Worm (Caenorhabditis elegans) whole organism, young adult: Measurements from ENCODE around the gene C46F2.1.

ENCODE experiments used
- B0336.3 ChIP-seq: fragments of 200-800 bp; sonication (Bioruptor generic); IDR thresholded peaks from 2 replicates; pipeline ENCODE4 v1.3.6; 2022; ENCODE audit warnings: missing genetic modification characterization, missing compliant biosample characterization
- Y53F4B.3 ChIP-seq: fragments of 200-800 bp; sonication (Bioruptor generic); IDR thresholded peaks from 2 replicates; pipeline ENCODE4 v1.3.6; 2022; ENCODE audit warnings: missing genetic modification reagents, missing genetic modification characterization, missing compliant biosample characterization
- attf-5 ChIP-seq: fragments of 200-800 bp; sonication (Bioruptor generic); optimal IDR thresholded peaks from 2 replicates; lab custom pipeline; 2018; ENCODE audit warnings: mild to moderate bottlenecking, missing genetic modification characterization, missing compliant biosample characterization
- ceh-27 ChIP-seq: fragments of 200-800 bp; sonication (Bioruptor generic); optimal IDR thresholded peaks from 2 replicates; lab custom pipeline; 2018; ENCODE audit warnings: mild to moderate bottlenecking, missing genetic modification characterization, moderate library complexity, missing compliant biosample characterization
- die-1 ChIP-seq: sonication (generic microtip); optimal IDR thresholded peaks from 2 replicates; lab custom pipeline; 2016; ENCODE audit warnings: missing genotype, mild to moderate bottlenecking, missing genetic modification characterization, missing compliant biosample characterization
- dox-1 ChIP-seq: fragments of 200-800 bp; sonication (Bioruptor generic); IDR thresholded peaks from 2 replicates; pipeline ENCODE4 v1.3.6; 2022; ENCODE audit warnings: missing genetic modification reagents, missing genetic modification characterization, missing compliant biosample characterization
- let-607 ChIP-seq, 2 experiments: fragments of 200-800 bp in 1 of 2; sonication (Bioruptor generic) in 1 of 2; sonication (generic microtip) in 1 of 2; optimal IDR thresholded peaks; 2 replicates each; lab custom pipeline; 2016 to 2018; ENCODE audit warnings: mild to moderate bottlenecking in 2 of 2, missing compliant biosample characterization in 2 of 2, missing genetic modification characterization in 2 of 2, moderate library complexity in 2 of 2, missing genotype in 1 of 2
- mel-28 ChIP-seq: sonication (generic microtip); optimal IDR thresholded peaks from 2 replicates; lab custom pipeline; 2016; ENCODE audit warnings: borderline replicate concordance, mild to moderate bottlenecking, missing genetic modification characterization, missing compliant biosample characterization
- nfya-1 ChIP-seq: sonication (generic microtip); optimal IDR thresholded peaks from 2 replicates; lab custom pipeline; 2017; ENCODE audit warnings: antibody characterized with exemption, missing compliant biosample characterization, missing genetic modification characterization, borderline replicate concordance; ENCODE audit not compliant: insufficient read depth
- sea-2 ChIP-seq: fragments of 200-800 bp; sonication (Bioruptor generic); IDR thresholded peaks from 2 replicates; pipeline ENCODE4 v1.3.6; 2022; ENCODE audit warnings: missing genetic modification characterization, missing compliant biosample characterization
- unc-62 ChIP-seq: fragments of 150-350 bp; optimal IDR thresholded peaks from 2 replicates; lab custom pipeline; 2014; ENCODE audit warnings: missing biosample characterization, missing genetic modification reagents, missing genetic modification characterization
- zim-3 ChIP-seq: sonication (generic microtip); optimal IDR thresholded peaks from 2 replicates; lab custom pipeline; 2017; ENCODE audit warnings: mild to moderate bottlenecking, missing genetic modification characterization, moderate library complexity, missing compliant biosample characterization

C46F2.1 gene

DNA sequence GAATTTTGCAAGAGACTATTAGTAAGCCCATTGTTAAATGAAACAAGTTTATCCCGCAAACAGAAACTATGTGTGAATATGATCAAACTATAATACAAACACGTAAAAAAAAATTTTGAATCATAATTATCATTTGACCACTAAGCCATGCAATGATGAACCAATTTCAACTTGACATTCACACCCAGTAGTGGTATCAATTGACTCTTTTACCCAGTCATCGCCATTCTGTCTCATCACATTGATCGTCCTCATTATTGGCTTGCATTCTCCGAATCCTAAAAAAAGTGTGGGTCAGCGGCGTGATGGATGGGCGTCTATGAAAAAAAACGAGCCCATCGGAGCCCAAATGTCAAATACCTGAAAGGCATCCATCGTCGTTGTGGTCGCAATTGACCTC, 42.4 kb downstream of the C46F2.1 start:
- TF ChIP-seq dox-1 (GFP tag; lab: Robert Waterston, UW) = no peak
- TF ChIP-seq unc-62 (GFP tag; lab: Kevin White, UChicago) = no peak
- TF ChIP-seq, all 124 proteins: peak for 0

DNA sequence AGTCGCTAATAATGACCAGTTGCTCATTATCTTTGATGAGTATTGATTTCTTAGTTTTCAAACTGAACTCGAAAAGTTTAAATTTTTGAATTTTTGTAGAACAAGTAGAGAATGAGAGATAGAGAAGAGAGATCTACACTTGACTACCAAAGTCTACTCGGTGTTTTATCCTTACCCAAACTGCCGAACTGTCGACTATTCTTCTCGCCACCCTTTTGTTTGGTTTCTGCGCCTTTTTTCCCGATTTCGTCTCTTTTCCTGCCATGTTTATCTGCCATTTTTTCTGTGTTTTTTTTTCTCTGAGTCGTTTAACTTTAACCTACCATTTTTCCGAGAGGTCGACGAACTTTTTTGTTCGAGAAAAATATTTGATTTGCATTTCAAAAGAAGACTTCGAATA, 45.3 kb downstream of the C46F2.1 start, which contains the start of gene C02B8.12:
Gene C02B8.12 (minus strand): TSS at position 175 of the 400 bp plus-strand sequence.
- TF ChIP-seq nfya-1 (no peak), B0336.3 (GFP tag; lab: Robert Waterston, UW) (no peak), ceh-27 (GFP tag; lab: Kevin White, UChicago) (no peak), Y53F4B.3 (GFP tag; lab: Robert Waterston, UW) (no peak), mel-28 (no peak)

DNA sequence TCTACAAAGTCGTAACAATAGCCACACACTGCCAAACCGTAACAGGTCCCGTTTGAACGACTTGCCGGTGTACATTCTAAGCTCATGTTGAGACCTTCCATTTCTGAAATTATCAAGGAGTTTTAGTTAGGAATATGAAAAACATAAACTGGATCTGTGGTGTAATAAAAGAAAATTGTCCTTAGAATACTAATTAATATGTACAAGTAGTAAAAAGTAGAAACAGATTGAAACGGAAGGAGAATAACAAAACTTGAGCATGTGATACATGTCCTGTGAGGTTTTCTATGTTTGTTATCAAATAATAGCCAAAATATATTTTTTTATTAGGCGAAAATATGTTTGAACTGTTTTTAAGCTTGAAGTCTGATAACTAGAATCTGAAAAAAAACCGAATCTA, 51.7 kb downstream of the C46F2.1 start, which contains the start of gene frpr-1:
Gene frpr-1 (minus strand): TSS at position 101 of the 400 bp plus-strand sequence.
- TF ChIP-seq attf-5 = no peak
- no peak for TF ChIP-seq zim-3
- no peak for TF ChIP-seq sea-2 (GFP tag; lab: Robert Waterston, UW)
- no peak for TF ChIP-seq die-1 (tag; lab: Kevin White, UChicago)
- no peak for TF ChIP-seq let-607 (tag; optimal IDR thresholded peaks at IDR 0.05; lab: Kevin White, UChicago)
